Worm (Caenorhabditis elegans): ENCODE results near the gene cest-2.2.

Gene cest-2.2

DNA sequence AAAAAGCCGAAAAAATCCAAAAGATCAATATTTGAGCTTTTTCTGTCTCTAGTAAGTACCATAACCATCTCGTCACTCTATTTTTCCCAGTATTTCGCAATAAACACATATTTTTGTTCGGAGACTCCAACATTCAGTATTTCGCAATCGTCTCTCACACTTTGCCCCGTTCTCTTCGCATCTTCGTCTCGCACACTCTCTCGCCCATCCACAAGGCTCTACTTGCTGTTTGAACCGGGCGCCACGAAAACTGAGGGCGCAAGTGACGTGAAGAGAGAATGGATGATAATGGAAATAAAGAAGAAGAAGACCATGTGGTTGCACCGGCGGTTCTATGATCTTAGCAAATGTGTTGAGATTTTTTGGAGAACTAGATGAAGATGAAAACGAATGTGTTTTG is 24.9 kb upstream of the cest-2.2 start (continued):
- TF ChIP-seq madf-9 (GFP tag; conservative IDR thresholded peaks at IDR 0.05) (no peak), nhr-6 (tag; optimal IDR thresholded peaks at IDR 0.05) (peak; percentile 98), unc-39 (tag; optimal IDR thresholded peaks at IDR 0.05) (no peak), egl-27 (tag; optimal IDR thresholded peaks at IDR 0.05) (no peak), unc-62 (GFP tag; optimal IDR thresholded peaks at IDR 0.05 in 1 of 2) (peak in 1 of 2 experiments; percentile 99), unc-62 (tag; optimal IDR thresholded peaks at IDR 0.05) (no peak), nhr-25 (tag; optimal IDR thresholded peaks at IDR 0.05; ENCODE audit: borderline replicate concordance, insufficient read depth) (peak; percentile 29), nhr-10 (tag; optimal IDR thresholded peaks at IDR 0.05) (peak; percentile 98), F26F4.8 (GFP tag; conservative IDR thresholded peaks at IDR 0.05) (no peak), ceh-20 (GFP tag; IDR thresholded peaks at IDR 0.05) (peak; percentile 85), lin-29 (GFP tag; IDR thresholded peaks at IDR 0.05) (no peak), vab-7 (GFP tag; IDR thresholded peaks at IDR 0.05) (peak; percentile 47; the same call in 1 of the 2 replicates), aha-1 (tag) (peak; percentile 98), nhr-41 (GFP tag; IDR thresholded peaks at IDR 0.05) (peak; percentile 72; the same call in 1 of the 2 replicates), nhr-77 (tag; optimal IDR thresholded peaks at IDR 0.05) (peak; percentile 97), nhr-76 (tag; optimal IDR thresholded peaks at IDR 0.05) (peak; percentile 35), ctbp-1 (GFP tag; IDR thresholded peaks at IDR 0.05) (peak; percentile 82), daf-8 (GFP tag; IDR thresholded peaks at IDR 0.05) (0 out of 2 replicates have a peak, but pooled peaks have one; percentile 39), zip-11 (GFP tag; IDR thresholded peaks at IDR 0.05) (no peak), nhr-237 (tag; optimal IDR thresholded peaks at IDR 0.05) (peak; percentile 10)

ce11 chrV:14197651-14198050 is 22.5 kb upstream of the cest-2.2 start:
- TF ChIP-seq daf-16 (GFP tag; optimal IDR thresholded peaks at IDR 0.05) (peak in 1 of 2 experiments; percentile 10), daf-16 (tag; optimal IDR thresholded peaks at IDR 0.05) (peak; percentile 49), T20F7.1 (GFP tag; optimal IDR thresholded peaks at IDR 0.05) (no peak), lsy-2 (tag; optimal IDR thresholded peaks at IDR 0.05) (peak in 1 of 2 experiments; percentile 68), hlh-11 (tag; optimal IDR thresholded peaks at IDR 0.05) (peak; percentile 54), aly-2 (tag; optimal IDR thresholded peaks at IDR 0.05) (no peak), unc-130 (GFP tag; optimal IDR thresholded peaks at IDR 0.05) (no peak), mes-2 (tag; optimal IDR thresholded peaks at IDR 0.05; ENCODE audit: poor library complexity, severe bottlenecking) (peak; percentile 64), zip-2 (tag; optimal IDR thresholded peaks at IDR 0.05) (no peak), R02D3.7 (tag; optimal IDR thresholded peaks at IDR 0.05) (peak; percentile 7), mep-1 (tag; optimal IDR thresholded peaks at IDR 0.05) (peak; percentile 83), ZK337.2 (GFP tag; IDR thresholded peaks at IDR 0.05) (0 out of 2 replicates have a peak, but pooled peaks have one; percentile 5), pha-4 (GFP tag; IDR thresholded peaks at IDR 0.05) (peak; percentile 44; the same call in 1 of the 2 replicates), pha-4 (tag; optimal IDR thresholded peaks at IDR 0.05) (no peak), ctbp-1 (GFP tag; IDR thresholded peaks at IDR 0.05) (0 out of 2 replicates have a peak, but pooled peaks have one; percentile 41), mxl-3 (GFP tag; optimal IDR thresholded peaks at IDR 0.05) (peak; percentile 5), arid-1 (GFP tag; conservative IDR thresholded peaks at IDR 0.05) (peak; percentile 49; the same call in 1 of the 2 replicates), Y105C5A.15 (GFP tag; IDR thresholded peaks at IDR 0.05) (no peak), hif-1 (tag; optimal IDR thresholded peaks at IDR 0.05) (peak in 1 of 2 experiments; percentile 41), mdl-1 (tag; optimal IDR thresholded peaks at IDR 0.05) (peak in 1 of 2 experiments; percentile 59), lin-13 (GFP tag; optimal IDR thresholded peaks at IDR 0.05) (no peak), egl-43 (GFP tag; IDR thresholded peaks at IDR 0.05) (no peak), ceh-20 (GFP tag; IDR thresholded peaks at IDR 0.05) (0 out of 2 replicates have a peak, but pooled peaks have one; percentile 36), nhr-77 (tag; optimal IDR thresholded peaks at IDR 0.05) (no peak), php-3 (GFP tag; IDR thresholded peaks at IDR 0.05) (no peak), lin-38 (GFP tag; IDR thresholded peaks at IDR 0.05) (peak; percentile 29; the same call in 1 of the 2 replicates), dpl-1 (GFP tag; optimal IDR thresholded peaks at IDR 0.05) (peak; percentile 7), nhr-28 (tag; optimal IDR thresholded peaks at IDR 0.05) (peak; percentile 49), nhr-41 (GFP tag; IDR thresholded peaks at IDR 0.05) (no peak), nhr-237 (tag; optimal IDR thresholded peaks at IDR 0.05) (no peak), duxl-1 (tag; optimal IDR thresholded peaks at IDR 0.05; ENCODE audit: poor library complexity) (peak; percentile 47), unc-62 (GFP tag; optimal IDR thresholded peaks at IDR 0.05 in 1 of 2) (peak in 1 of 2 experiments; percentile 45), unc-62 (tag; optimal IDR thresholded peaks at IDR 0.05) (no peak), ama-1 (optimal IDR thresholded peaks at IDR 0.05) (peak; percentile 87), D1046.2 (GFP tag; IDR thresholded peaks at IDR 0.05) (no peak), F26F4.8 (GFP tag; conservative IDR thresholded peaks at IDR 0.05) (no peak), madf-5 (GFP tag; IDR thresholded peaks at IDR 0.05) (0 out of 4 replicates have a peak, but pooled peaks of 1 of the 2 experiments have one; percentile 33)

All from whole organism, L4 larva.